Worm (Caenorhabditis elegans) whole organism, L4 larva: Measurements from ENCODE around the gene srxa-6.
A peak's percentile ranks its signal among the peaks of the same experiment; 100 is the strongest.

Experiments used
- F26F4.8 ChIP-seq: fragments of 200-800 bp; sonication (Bioruptor generic); conservative IDR thresholded peaks from 2 replicates; pipeline ENCODE4 v1.3.6; 2022; ENCODE audit warnings: missing genetic modification characterization, missing compliant biosample characterization
- R02D3.7 ChIP-seq: fragments of 150-350 bp; sonication (generic microtip); optimal IDR thresholded peaks from 3 replicates; lab custom pipeline; 2014; ENCODE audit warnings: missing biosample characterization, missing genetic modification characterization
- Y5F2A.4 ChIP-seq: fragments of 200-800 bp; sonication (Bioruptor generic); optimal IDR thresholded peaks from 2 replicates; lab custom pipeline; 2018; ENCODE audit warnings: mild to moderate bottlenecking, missing genetic modification characterization, missing compliant biosample characterization
- Y75B8A.6 ChIP-seq: fragments of 200-800 bp; sonication (Bioruptor generic); IDR thresholded peaks from 2 replicates; pipeline ENCODE4 v1.3.6; 2022; ENCODE audit warnings: missing genetic modification reagents, missing genetic modification characterization, missing compliant biosample characterization
- aha-1 ChIP-seq: fragments of 150-350 bp; peaks from one replicate; lab custom pipeline; 2014; ENCODE audit warnings: missing biosample characterization, missing genetic modification characterization
- arid-1 ChIP-seq: fragments of 200-800 bp; sonication (Bioruptor generic); conservative IDR thresholded peaks from 2 replicates; pipeline ENCODE4 v1.3.6; 2022; ENCODE audit warnings: missing genetic modification reagents, missing genetic modification characterization, missing compliant biosample characterization
- ceh-20 ChIP-seq: fragments of 200-800 bp; sonication (Bioruptor generic); IDR thresholded peaks from 2 replicates; pipeline ENCODE4 v1.3.6; 2022; ENCODE audit warnings: missing genetic modification reagents, missing genetic modification characterization, missing compliant biosample characterization
- ces-1 ChIP-seq: fragments of 150-350 bp; sonication (generic microtip); optimal IDR thresholded peaks from 4 replicates; lab custom pipeline; 2014; ENCODE audit warnings: missing biosample characterization, missing genetic modification reagents, missing genetic modification characterization
- ctbp-1 ChIP-seq: fragments of 200-800 bp; sonication (Bioruptor generic); IDR thresholded peaks from 2 replicates; pipeline ENCODE4 v1.3.6; 2022; ENCODE audit warnings: missing genetic modification reagents, missing genetic modification characterization, missing compliant biosample characterization
- daf-12 ChIP-seq: fragments of 150-350 bp; optimal IDR thresholded peaks from 2 replicates; lab custom pipeline; 2014; ENCODE audit warnings: missing biosample characterization, missing genetic modification reagents, missing genetic modification characterization
- dmd-6 ChIP-seq: fragments of 200-800 bp; sonication (Bioruptor generic); IDR thresholded peaks from 2 replicates; pipeline ENCODE4 v1.3.6; 2022; ENCODE audit warnings: missing genetic modification reagents, missing genetic modification characterization, missing compliant biosample characterization
- dpl-1 ChIP-seq: fragments of 150-350 bp; optimal IDR thresholded peaks from 2 replicates; lab custom pipeline; 2014; ENCODE audit warnings: missing biosample characterization, missing genetic modification reagents, missing genetic modification characterization
- duxl-1 ChIP-seq: sonication (generic microtip); optimal IDR thresholded peaks from 2 replicates; lab custom pipeline; 2016; ENCODE audit warnings: mild to moderate bottlenecking, missing genetic modification characterization, moderate library complexity, missing compliant biosample characterization; ENCODE audit not compliant: poor library complexity
- fkh-10 ChIP-seq: fragments of 150-350 bp; optimal IDR thresholded peaks from 2 replicates; lab custom pipeline; 2014; ENCODE audit warnings: missing biosample characterization, missing genetic modification reagents, missing genetic modification characterization
- fos-1 ChIP-seq: fragments of 150-350 bp; optimal IDR thresholded peaks from 2 replicates; lab custom pipeline; 2014; ENCODE audit warnings: missing biosample characterization, missing genetic modification characterization
- hif-1 ChIP-seq, 2 experiments: sonication (generic microtip); optimal IDR thresholded peaks; 2 replicates each; lab custom pipeline; 2016 to 2017; ENCODE audit warnings: missing compliant biosample characterization in 2 of 2, missing genetic modification characterization in 2 of 2, missing genetic modification reagents in 2 of 2, missing genotype in 2 of 2, mild to moderate bottlenecking in 1 of 2
- hlh-11 ChIP-seq: fragments of 200-800 bp; sonication (Bioruptor generic); optimal IDR thresholded peaks from 2 replicates; lab custom pipeline; 2018; ENCODE audit warnings: mild to moderate bottlenecking, missing genetic modification characterization, missing compliant biosample characterization
- hmg-1.1 ChIP-seq: fragments of 200-800 bp; sonication (Bioruptor generic); IDR thresholded peaks from 2 replicates; pipeline ENCODE4 v1.3.6; 2022; ENCODE audit warnings: missing genetic modification reagents, missing genetic modification characterization, missing compliant biosample characterization
- jun-1 ChIP-seq: fragments of 150-350 bp; optimal IDR thresholded peaks from 2 replicates; lab custom pipeline; 2014; ENCODE audit warnings: missing biosample characterization, missing genetic modification reagents, missing genetic modification characterization
- lin-38 ChIP-seq: fragments of 200-800 bp; sonication (Bioruptor generic); IDR thresholded peaks from 2 replicates; pipeline ENCODE4 v1.3.6; 2022; ENCODE audit warnings: missing genetic modification reagents, missing genetic modification characterization, missing compliant biosample characterization
- lir-3 ChIP-seq: sonication (generic microtip); optimal IDR thresholded peaks from 2 replicates; lab custom pipeline; 2016; ENCODE audit warnings: mild to moderate bottlenecking, missing genetic modification characterization, missing compliant biosample characterization
- mes-2 ChIP-seq: sonication (generic microtip); optimal IDR thresholded peaks from 2 replicates; lab custom pipeline; 2016; ENCODE audit warnings: missing genotype, mild to moderate bottlenecking, missing genetic modification characterization, missing compliant biosample characterization; ENCODE audit not compliant: poor library complexity, severe bottlenecking
- nhr-10 ChIP-seq: fragments of 150-350 bp; optimal IDR thresholded peaks from 2 replicates; lab custom pipeline; 2014; ENCODE audit warnings: missing biosample characterization, missing genetic modification characterization
- nhr-41 ChIP-seq: fragments of 200-800 bp; sonication (Bioruptor generic); IDR thresholded peaks from 2 replicates; pipeline ENCODE4 v1.3.6; 2022; ENCODE audit warnings: missing genetic modification reagents, missing genetic modification characterization, missing compliant biosample characterization
- nhr-6 ChIP-seq: fragments of 150-350 bp; optimal IDR thresholded peaks from 2 replicates; lab custom pipeline; 2014; ENCODE audit warnings: missing biosample characterization, missing genetic modification characterization
- nhr-76 ChIP-seq: fragments of 150-350 bp; optimal IDR thresholded peaks from 2 replicates; lab custom pipeline; 2014; ENCODE audit warnings: missing biosample characterization, missing genetic modification characterization
- pha-4 ChIP-seq, 2 experiments: fragments of 150-350 bp in 1 of 2; fragments of 200-800 bp in 1 of 2; sonication (Bioruptor generic) in 1 of 2; IDR thresholded peaks in 1 of 2; optimal IDR thresholded peaks in 1 of 2; 2 replicates each; pipeline versions ENCODE4 v1.3.6 to Lab custom; 2014 to 2022; ENCODE audit warnings: missing genetic modification characterization in 2 of 2, missing genetic modification reagents in 2 of 2, missing biosample characterization in 1 of 2, missing compliant biosample characterization in 1 of 2
- rbr-2 ChIP-seq: sonication (generic microtip); optimal IDR thresholded peaks from 2 replicates; lab custom pipeline; 2016; ENCODE audit warnings: missing genotype, missing genetic modification characterization, missing compliant biosample characterization
- saeg-2 ChIP-seq: fragments of 200-800 bp; sonication (Bioruptor generic); IDR thresholded peaks from 2 replicates; pipeline ENCODE4 v1.3.6; 2022; ENCODE audit warnings: missing genetic modification reagents, missing genetic modification characterization, missing compliant biosample characterization
- spr-1 ChIP-seq: sonication (generic microtip); optimal IDR thresholded peaks from 2 replicates; lab custom pipeline; 2016; ENCODE audit warnings: mild to moderate bottlenecking, missing genetic modification characterization, missing compliant biosample characterization
- unc-130 ChIP-seq: sonication (generic microtip); optimal IDR thresholded peaks from 2 replicates; lab custom pipeline; 2016; ENCODE audit warnings: missing genetic modification reagents, missing genetic modification characterization, missing compliant biosample characterization
- unc-62 ChIP-seq, 3 experiments: fragments of 150-350 bp in 1 of 3; sonication (generic microtip); optimal IDR thresholded peaks in 2 of 3; peaks in 1 of 3; 1 replicate in 1 of 3; 2 replicates in 2 of 3; lab custom pipeline; 2014 to 2017; ENCODE audit warnings: missing biosample characterization in 3 of 3, missing genetic modification characterization in 3 of 3, missing genetic modification reagents in 3 of 3, missing genotype in 1 of 3

The srxa-6 gene

DNA sequence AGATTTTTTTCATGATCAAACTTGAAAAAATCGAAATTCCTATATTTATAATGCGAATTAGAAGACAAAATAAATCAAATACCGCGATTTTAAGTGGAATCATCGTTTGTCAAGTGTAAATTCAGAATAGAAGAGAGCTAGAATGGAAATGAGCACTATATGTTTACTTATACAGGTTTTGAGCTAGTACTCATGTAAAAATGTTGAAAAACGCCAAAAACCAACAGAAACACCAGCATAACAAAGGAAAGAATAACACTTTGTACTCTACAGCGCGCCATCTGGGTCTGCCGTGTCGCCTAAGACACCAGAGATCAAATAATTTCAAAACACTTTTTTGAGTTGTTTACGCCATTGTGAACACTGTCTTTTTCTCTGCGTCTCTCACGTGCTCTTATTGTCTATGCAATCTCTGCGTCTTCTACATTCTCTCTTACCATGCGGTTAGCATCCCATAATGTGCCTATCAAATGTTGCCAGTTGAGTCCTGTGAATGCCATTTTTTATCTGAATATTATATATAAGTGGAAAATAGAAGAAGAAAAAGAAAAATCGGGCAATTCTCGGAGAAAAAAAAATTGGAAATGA is 5.9 kb upstream of the srxa-6 start, which contains the start of gene ipla-3 (continued):
- TF ChIP-seq rbr-2 (tag; lab: Kevin White, UChicago) (peak; percentile 62), lir-3 (tag; lab: Kevin White, UChicago) (no peak), dpl-1 (peak; percentile 54), aha-1 (peak; percentile 14), jun-1 (tag; lab: Kevin White, UChicago) (peak; percentile 50), nhr-10 (tag; lab: Kevin White, UChicago) (peak; percentile 12), fkh-10 (GFP tag; lab: Kevin White, UChicago) (peak; percentile 85), spr-1 (tag; lab: Kevin White, UChicago) (peak; percentile 38), duxl-1 (peak; percentile 3), lin-38 (GFP tag; lab: Robert Waterston, UW) (peak; percentile 54), nhr-76 (tag; lab: Kevin White, UChicago) (peak; percentile 46), R02D3.7 (no peak)

DNA sequence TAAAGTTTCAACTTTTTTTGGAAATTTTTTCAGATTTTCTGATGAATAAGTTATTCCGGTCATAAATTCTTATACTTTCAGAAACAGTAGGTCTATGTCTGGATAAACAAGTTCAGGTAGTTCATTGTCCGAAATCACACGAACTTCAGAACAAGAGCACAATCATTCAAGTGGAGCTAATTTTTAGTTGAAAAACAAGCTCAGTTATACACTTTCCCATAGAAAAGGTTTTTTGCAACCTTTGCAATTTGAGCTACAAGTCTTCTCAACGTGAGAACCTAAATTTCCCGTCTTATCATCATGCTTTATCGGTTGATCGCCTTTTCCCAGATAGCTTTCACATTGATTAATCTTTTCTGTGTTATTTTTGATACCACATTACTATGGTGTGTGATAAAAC is 3.0 kb upstream of the srxa-6 start, which contains the start of gene srxa-1:
srxa-1 (plus strand) TSS at position 301 of the 400 bp plus-strand sequence.
- TF ChIP-seq unc-62 (GFP tag; optimal IDR thresholded peaks at IDR 0.05 in 1 of 2; lab: Kevin White, UChicago) (peak in 1 of 2 experiments; percentile 2), unc-62 (tag; optimal IDR thresholded peaks at IDR 0.05; lab: Kevin White, UChicago) (no peak), dmd-6 (GFP tag; lab: Robert Waterston, UW) (no peak)

DNA sequence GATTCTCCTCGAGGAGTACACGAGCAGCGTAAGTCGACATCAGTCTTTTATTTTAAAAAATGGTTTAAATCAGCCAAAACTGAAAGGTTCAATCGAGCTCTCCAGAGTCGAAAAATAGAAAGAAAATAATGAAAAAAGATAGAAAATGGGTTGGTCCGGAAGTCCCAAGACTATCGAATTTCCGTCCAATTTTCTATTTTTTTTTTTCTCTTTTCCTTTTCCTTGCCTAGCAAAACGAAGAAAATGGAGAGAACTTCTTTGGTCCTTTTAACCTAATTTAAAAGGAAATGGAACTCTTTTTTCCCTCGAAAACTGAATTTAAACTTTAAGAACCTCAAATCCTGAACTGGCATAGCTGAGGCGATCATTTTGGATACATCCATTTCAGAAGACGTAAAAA is 4.6 kb downstream of the srxa-6 start:
- 0 out of 2 replicates have a peak, but pooled peaks have one; percentile 18 for TF ChIP-seq ctbp-1 (GFP tag; lab: Robert Waterston, UW)
- TF ChIP-seq daf-12, result no peak
- no peak for TF ChIP-seq dpl-1
- TF ChIP-seq ceh-20, result no peak
- no peak for TF ChIP-seq arid-1 (GFP tag; lab: Robert Waterston, UW)
- peak; percentile 88 for TF ChIP-seq ces-1 (GFP tag; lab: Kevin White, UChicago)
- no peak for TF ChIP-seq F26F4.8 (GFP tag; lab: Robert Waterston, UW)
- no peak for TF ChIP-seq Y75B8A.6 (GFP tag; lab: Robert Waterston, UW)
- no peak for TF ChIP-seq Y5F2A.4 (GFP tag; lab: Kevin White, UChicago)
- no peak for TF ChIP-seq nhr-41 (GFP tag; lab: Robert Waterston, UW)
- no peak for TF ChIP-seq saeg-2 (GFP tag; lab: Robert Waterston, UW)
- no peak for TF ChIP-seq fos-1 (tag; lab: Kevin White, UChicago)
- TF ChIP-seq fkh-10 (GFP tag; lab: Kevin White, UChicago), result peak; percentile 68

DNA sequence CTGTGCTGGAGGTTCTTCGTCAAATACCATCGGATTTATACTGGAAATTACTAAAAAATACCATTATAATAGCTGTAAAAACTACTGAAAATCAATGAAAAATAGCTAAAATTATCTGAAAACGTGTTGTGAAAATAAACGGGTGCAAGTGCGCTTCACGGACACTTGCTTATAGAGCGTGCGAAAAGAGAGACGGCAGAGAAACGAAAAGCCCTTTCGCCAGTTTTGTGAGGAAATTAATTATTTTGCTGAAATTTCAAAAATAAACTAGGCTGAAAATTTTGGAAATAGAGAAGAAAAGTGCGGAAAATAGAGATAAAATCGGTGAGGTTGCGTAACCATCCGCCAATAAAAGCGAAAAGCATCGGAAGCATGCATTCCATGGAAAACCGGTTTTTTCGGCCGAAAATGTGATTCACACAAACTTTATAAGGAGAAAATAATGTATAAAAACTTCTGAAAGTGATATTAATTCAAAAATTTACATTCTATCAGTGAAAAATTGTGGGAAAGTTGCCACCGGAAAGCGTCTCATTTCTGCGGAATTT is 9.6 kb downstream of the srxa-6 start, which contains the start of gene dnj-25:
dnj-25 (minus strand) TSS at position 57 of the 548 bp plus-strand sequence.
- TF ChIP-seq hlh-11 (tag; lab: Kevin White, UChicago) (no peak), mes-2 (tag; lab: Kevin White, UChicago) (peak; percentile 21), lin-38 (GFP tag; lab: Robert Waterston, UW) (peak; percentile 77), unc-130 (GFP tag; lab: Kevin White, UChicago) (no peak), hmg-1.1 (GFP tag; lab: Robert Waterston, UW) (0 out of 2 replicates have a peak, but pooled peaks have one; percentile 13), hif-1 (tag; optimal IDR thresholded peaks at IDR 0.05; lab: Kevin White, UChicago) (no peak), unc-62 (GFP tag; optimal IDR thresholded peaks at IDR 0.05 in 1 of 2; lab: Kevin White, UChicago) (no peak), unc-62 (tag; optimal IDR thresholded peaks at IDR 0.05; lab: Kevin White, UChicago) (no peak)

DNA sequence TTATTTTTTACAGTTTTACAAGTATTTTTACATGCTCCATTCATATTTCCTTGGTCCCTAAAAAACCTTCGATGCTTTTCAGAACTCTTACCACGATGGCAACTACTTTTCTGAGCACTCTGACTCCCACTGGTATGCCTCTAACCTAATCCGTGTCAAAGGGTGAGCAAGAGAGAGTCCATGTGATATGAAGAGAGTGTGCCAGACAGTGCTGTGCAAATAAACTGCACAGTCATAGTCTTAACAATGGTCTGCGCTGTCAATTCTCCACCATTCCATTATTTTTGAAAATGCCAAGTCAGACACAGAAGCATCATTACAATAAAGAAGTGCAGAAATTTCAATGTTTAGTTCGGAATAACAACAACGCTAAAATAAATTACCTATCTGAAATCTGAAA is 10.5 kb downstream of the srxa-6 start:
- no peak for TF ChIP-seq hif-1 (tag; optimal IDR thresholded peaks at IDR 0.05; lab: Kevin White, UChicago)
- TF ChIP-seq pha-4 (GFP tag; IDR thresholded peaks at IDR 0.05; lab: Robert Waterston, UW), result no peak
- peak; percentile 88 for TF ChIP-seq pha-4 (tag; optimal IDR thresholded peaks at IDR 0.05; lab: Kevin White, UChicago)
- peak; percentile 9 for TF ChIP-seq nhr-6 (tag; lab: Kevin White, UChicago)
- TF ChIP-seq, all 104 proteins: peak for 2
